Worm (Caenorhabditis elegans): ENCODE results near the gene ZK688.9.

Gene ZK688.9

ce11 chrIII:7911621-7912020, 28.8 kb upstream of the ZK688.9 start, which contains the start of gene ZK688.7:
TSS of gene ZK688.7 (minus strand) at chrIII:7911634.
- TF ChIP-seq nhr-129 (tag; optimal IDR thresholded peaks at IDR 0.05) (peak; percentile 57), C34F6.9 (tag; optimal IDR thresholded peaks at IDR 0.05) (peak; percentile 51), nhr-21 (tag; optimal IDR thresholded peaks at IDR 0.05) (no peak), lin-11 (tag; optimal IDR thresholded peaks at IDR 0.05) (no peak), unc-55 (GFP tag; optimal IDR thresholded peaks at IDR 0.05) (no peak), fos-1 (tag; optimal IDR thresholded peaks at IDR 0.05) (peak; percentile 4), ZK546.5 (tag; optimal IDR thresholded peaks at IDR 0.05) (no peak), nhr-25 (tag; optimal IDR thresholded peaks at IDR 0.05) (peak; percentile 56), unc-62 (GFP tag; optimal IDR thresholded peaks at IDR 0.05) (no peak), lsy-2 (tag; optimal IDR thresholded peaks at IDR 0.05) (peak in 1 of 2 experiments; percentile 38), crh-2 (tag; optimal IDR thresholded peaks at IDR 0.05) (peak; percentile 13)

ce11 chrIII:7909263-7909662, 26.5 kb upstream of the ZK688.9 start, which contains the start of gene ZK688.1:
TSS of gene ZK688.1 (plus strand) at chrIII:7909563.
- TF ChIP-seq skn-1 (tag; optimal IDR thresholded peaks at IDR 0.05) (no peak), nhr-129 (tag; optimal IDR thresholded peaks at IDR 0.05) (no peak), lsy-2 (tag; optimal IDR thresholded peaks at IDR 0.05) (no peak), sma-9 (GFP tag; optimal IDR thresholded peaks at IDR 0.05) (no peak), sma-9 (tag; optimal IDR thresholded peaks at IDR 0.05) (no peak), ceh-82 (tag; optimal IDR thresholded peaks at IDR 0.05) (no peak), ceh-16 (tag; optimal IDR thresholded peaks at IDR 0.05) (no peak), nhr-23 (tag; optimal IDR thresholded peaks at IDR 0.05) (no peak), mdl-1 (tag; optimal IDR thresholded peaks at IDR 0.05) (no peak), nhr-77 (tag; optimal IDR thresholded peaks at IDR 0.05) (no peak)

- TF ChIP-seq lsy-2 (tag; optimal IDR thresholded peaks at IDR 0.05) = peak in 1 of 2 experiments; percentile 6
- no peak for TF ChIP-seq nhr-23 (tag; optimal IDR thresholded peaks at IDR 0.05)
These were observed 24.7 kb upstream of the ZK688.9 start, which contains the start of gene pcp-5 for ce11 chrIII:7907515-7907914. TSS of gene pcp-5 (minus strand) at chrIII:7907615.

ce11 chrIII:7903427-7903826, 20.6 kb upstream of the ZK688.9 start:
- TF ChIP-seq F13H6.1 (tag; optimal IDR thresholded peaks at IDR 0.05) (no peak), lsy-2 (tag; optimal IDR thresholded peaks at IDR 0.05) (no peak), unc-39 (tag; optimal IDR thresholded peaks at IDR 0.05) (no peak), sma-3 (GFP tag; optimal IDR thresholded peaks at IDR 0.05) (no peak), unc-62 (GFP tag; optimal IDR thresholded peaks at IDR 0.05) (no peak), dmd-4 (tag; optimal IDR thresholded peaks at IDR 0.05) (no peak)

ce11 chrIII:7900733-7901132, 17.9 kb upstream of the ZK688.9 start, which contains the start of gene best-24:
TSS of gene best-24 (plus strand) at chrIII:7901033.
- TF ChIP-seq zag-1 (tag; optimal IDR thresholded peaks at IDR 0.05) (no peak), elt-3 (tag; optimal IDR thresholded peaks at IDR 0.05) (no peak), mab-5 (tag; optimal IDR thresholded peaks at IDR 0.05) (no peak), ZK546.5 (tag; optimal IDR thresholded peaks at IDR 0.05) (no peak), aly-2 (tag; optimal IDR thresholded peaks at IDR 0.05) (no peak), ama-1 (optimal IDR thresholded peaks at IDR 0.05) (no peak), nhr-77 (tag; optimal IDR thresholded peaks at IDR 0.05) (no peak), unc-55 (GFP tag; optimal IDR thresholded peaks at IDR 0.05) (no peak), sma-9 (GFP tag; optimal IDR thresholded peaks at IDR 0.05) (no peak), sma-9 (tag; optimal IDR thresholded peaks at IDR 0.05) (no peak), ztf-11 (tag; optimal IDR thresholded peaks at IDR 0.05) (no peak), lsy-2 (tag; optimal IDR thresholded peaks at IDR 0.05) (no peak), R02D3.7 (tag; optimal IDR thresholded peaks at IDR 0.05) (no peak), lin-39 (tag; optimal IDR thresholded peaks at IDR 0.05) (no peak), mbf-1 (tag; optimal IDR thresholded peaks at IDR 0.05) (no peak), egl-27 (tag; optimal IDR thresholded peaks at IDR 0.05) (no peak), unc-39 (tag; optimal IDR thresholded peaks at IDR 0.05) (no peak), ceh-16 (tag; optimal IDR thresholded peaks at IDR 0.05) (no peak), ztf-1 (GFP tag; conservative IDR thresholded peaks at IDR 0.05) (no peak), ztf-4 (tag; optimal IDR thresholded peaks at IDR 0.05) (no peak)

Measured in whole organism, L2 larva.